Worm (Caenorhabditis elegans): ENCODE measurements around the gene unc-22.

unc-22 gene

DNA sequence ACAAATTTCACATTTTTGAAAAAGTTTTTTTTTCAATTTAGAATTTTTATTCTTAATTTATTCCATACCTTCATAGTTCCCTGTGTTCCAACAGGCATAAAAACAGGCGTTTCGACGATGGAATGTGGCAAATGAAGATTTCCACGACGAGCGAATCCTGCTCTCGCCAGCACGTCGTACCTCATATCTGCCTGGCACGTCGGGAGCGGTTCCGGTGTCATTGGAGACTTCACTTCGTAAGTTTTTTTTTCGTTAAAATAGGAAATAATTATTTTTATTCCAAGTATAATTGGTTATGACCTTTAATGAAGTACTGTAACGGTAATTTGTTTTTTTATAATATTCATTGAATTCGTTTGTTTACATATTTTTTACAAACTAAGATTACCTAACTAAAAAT lies 51.2 kb downstream of the unc-22 start, which contains the start of gene tgt-1:
TSS of gene tgt-1 (minus strand) at position 232 of the 400 bp plus-strand sequence.
- TF ChIP-seq blmp-1 (tag; optimal IDR thresholded peaks at IDR 0.05) = no peak
- no peak for TF ChIP-seq ces-1 (GFP tag; optimal IDR thresholded peaks at IDR 0.05)
- TF ChIP-seq sem-2 (GFP tag; optimal IDR thresholded peaks at IDR 0.05) = no peak
- no peak for TF ChIP-seq ham-2 (GFP tag; optimal IDR thresholded peaks at IDR 0.05)
- no peak for TF ChIP-seq lin-32 (GFP tag; optimal IDR thresholded peaks at IDR 0.05)
- TF ChIP-seq nhr-12 (tag; optimal IDR thresholded peaks at IDR 0.05) = no peak
- no peak for TF ChIP-seq hlh-1 (tag; optimal IDR thresholded peaks at IDR 0.05)
- no peak for TF ChIP-seq drap-1 (GFP tag; optimal IDR thresholded peaks at IDR 0.05)
- no peak for TF ChIP-seq tbx-8 (GFP tag; optimal IDR thresholded peaks at IDR 0.05)
- TF ChIP-seq flh-1 (GFP tag; optimal IDR thresholded peaks at IDR 0.05) = no peak
- TF ChIP-seq pha-4 (tag; optimal IDR thresholded peaks at IDR 0.05) = no peak
- no peak for TF ChIP-seq lin-13 (tag; optimal IDR thresholded peaks at IDR 0.05)
- no peak for TF ChIP-seq mls-2 (tag; optimal IDR thresholded peaks at IDR 0.05)
- TF ChIP-seq mab-5 (tag; optimal IDR thresholded peaks at IDR 0.05) = no peak
- TF ChIP-seq nhr-237 (tag; optimal IDR thresholded peaks at IDR 0.05) = no peak
- TF ChIP-seq mep-1 (tag; optimal IDR thresholded peaks at IDR 0.05) = no peak
- TF ChIP-seq unc-120 (tag; optimal IDR thresholded peaks at IDR 0.05; ENCODE audit: poor library complexity, severe bottlenecking) = no peak
- no peak for TF ChIP-seq zip-8 (tag; optimal IDR thresholded peaks at IDR 0.05)

DNA sequence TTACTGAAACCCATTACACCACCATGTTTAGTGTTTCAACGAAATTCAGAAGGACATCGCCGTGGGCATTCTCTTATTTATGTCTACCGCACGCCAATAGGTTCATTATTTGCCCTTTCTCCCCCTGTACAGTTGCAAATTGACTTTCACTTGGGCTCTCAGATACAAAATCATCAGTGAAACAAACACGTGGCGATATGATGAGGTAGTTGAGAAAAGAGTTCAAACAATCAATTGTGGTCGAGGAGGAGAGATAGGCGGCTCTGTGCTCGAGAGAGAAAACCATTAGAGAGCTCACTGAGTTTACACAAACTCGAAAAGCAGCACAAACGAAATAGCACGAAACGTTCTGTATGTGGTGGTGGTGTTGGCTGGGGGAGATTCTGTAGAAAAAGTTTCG lies 53.7 kb downstream of the unc-22 start:
- no peak for TF ChIP-seq pha-4 (tag; optimal IDR thresholded peaks at IDR 0.05)
- no peak for TF ChIP-seq mls-2 (tag; optimal IDR thresholded peaks at IDR 0.05)
- no peak for TF ChIP-seq ces-1 (GFP tag; optimal IDR thresholded peaks at IDR 0.05)
- TF ChIP-seq hlh-1 (tag; optimal IDR thresholded peaks at IDR 0.05) = peak; percentile 25

DNA sequence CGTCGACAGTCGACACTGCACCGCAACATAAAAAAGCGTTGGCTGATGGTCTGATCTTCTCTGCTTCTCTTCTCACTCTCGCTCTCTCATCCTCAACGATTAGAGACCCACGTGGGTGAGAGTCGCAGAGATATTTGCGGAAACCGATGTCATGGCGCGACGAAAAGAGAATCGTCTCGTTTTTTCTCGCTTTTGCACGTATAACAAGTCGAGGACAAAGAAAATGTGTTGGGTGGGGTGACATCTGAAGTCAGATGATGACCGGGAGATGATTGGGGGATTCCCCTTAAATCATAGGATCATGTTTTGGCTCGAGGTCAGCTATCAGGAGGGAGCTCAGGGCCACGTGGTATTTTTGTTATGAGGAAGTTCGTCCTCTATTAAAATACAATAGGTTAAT lies 54.4 kb downstream of the unc-22 start:
- TF ChIP-seq zip-8 (tag; optimal IDR thresholded peaks at IDR 0.05) (no peak), ham-2 (GFP tag; optimal IDR thresholded peaks at IDR 0.05) (no peak), blmp-1 (tag; optimal IDR thresholded peaks at IDR 0.05) (no peak), flh-1 (GFP tag; optimal IDR thresholded peaks at IDR 0.05) (no peak), bed-3 (GFP tag; optimal IDR thresholded peaks at IDR 0.05) (no peak), lin-32 (GFP tag; optimal IDR thresholded peaks at IDR 0.05) (no peak), lin-13 (tag; optimal IDR thresholded peaks at IDR 0.05) (no peak), snpc-4 (tag; optimal IDR thresholded peaks at IDR 0.05) (no peak), mls-2 (tag; optimal IDR thresholded peaks at IDR 0.05) (no peak), hlh-1 (tag; optimal IDR thresholded peaks at IDR 0.05) (no peak), unc-120 (tag; optimal IDR thresholded peaks at IDR 0.05; ENCODE audit: poor library complexity, severe bottlenecking) (no peak), mep-1 (tag; optimal IDR thresholded peaks at IDR 0.05) (no peak), unc-39 (tag; optimal IDR thresholded peaks at IDR 0.05) (no peak), nhr-28 (tag; optimal IDR thresholded peaks at IDR 0.05) (no peak), pha-4 (tag; optimal IDR thresholded peaks at IDR 0.05) (no peak), sem-2 (GFP tag; optimal IDR thresholded peaks at IDR 0.05) (no peak), cnd-1 (tag; optimal IDR thresholded peaks at IDR 0.05) (no peak), nhr-2 (tag; optimal IDR thresholded peaks at IDR 0.05) (no peak), tbx-8 (GFP tag; optimal IDR thresholded peaks at IDR 0.05) (no peak)

DNA sequence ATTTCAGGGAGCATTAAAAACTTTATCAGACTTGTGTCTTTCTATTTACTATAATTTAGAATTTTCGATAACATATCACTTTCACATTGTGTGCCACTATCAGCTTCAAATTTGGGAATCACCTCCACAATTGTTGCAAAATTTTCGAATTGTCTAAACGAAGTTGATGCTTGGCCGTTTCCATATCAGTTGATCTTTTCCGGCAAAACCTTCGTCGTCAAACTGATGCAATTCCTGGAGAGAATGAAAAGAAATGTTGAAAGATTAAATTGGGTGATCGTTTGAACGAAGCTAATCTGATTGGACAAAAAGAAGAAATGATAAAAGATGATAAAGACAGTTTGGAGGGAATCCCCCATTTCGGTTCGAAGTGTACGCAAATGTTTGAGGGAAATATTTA lies 55.2 kb downstream of the unc-22 start:
- TF ChIP-seq mep-1 (tag; optimal IDR thresholded peaks at IDR 0.05) (no peak), elt-1 (tag; optimal IDR thresholded peaks at IDR 0.05; ENCODE audit: borderline replicate concordance, insufficient read depth) (no peak), M03D4.4 (tag; optimal IDR thresholded peaks at IDR 0.05) (no peak), lin-32 (GFP tag; optimal IDR thresholded peaks at IDR 0.05) (no peak), ztf-11 (tag; optimal IDR thresholded peaks at IDR 0.05) (no peak), ceh-83 (GFP tag; optimal IDR thresholded peaks at IDR 0.05) (no peak), sptf-1 (tag; optimal IDR thresholded peaks at IDR 0.05) (no peak), tbx-8 (GFP tag; optimal IDR thresholded peaks at IDR 0.05) (no peak), nhr-12 (tag; optimal IDR thresholded peaks at IDR 0.05) (no peak)

DNA sequence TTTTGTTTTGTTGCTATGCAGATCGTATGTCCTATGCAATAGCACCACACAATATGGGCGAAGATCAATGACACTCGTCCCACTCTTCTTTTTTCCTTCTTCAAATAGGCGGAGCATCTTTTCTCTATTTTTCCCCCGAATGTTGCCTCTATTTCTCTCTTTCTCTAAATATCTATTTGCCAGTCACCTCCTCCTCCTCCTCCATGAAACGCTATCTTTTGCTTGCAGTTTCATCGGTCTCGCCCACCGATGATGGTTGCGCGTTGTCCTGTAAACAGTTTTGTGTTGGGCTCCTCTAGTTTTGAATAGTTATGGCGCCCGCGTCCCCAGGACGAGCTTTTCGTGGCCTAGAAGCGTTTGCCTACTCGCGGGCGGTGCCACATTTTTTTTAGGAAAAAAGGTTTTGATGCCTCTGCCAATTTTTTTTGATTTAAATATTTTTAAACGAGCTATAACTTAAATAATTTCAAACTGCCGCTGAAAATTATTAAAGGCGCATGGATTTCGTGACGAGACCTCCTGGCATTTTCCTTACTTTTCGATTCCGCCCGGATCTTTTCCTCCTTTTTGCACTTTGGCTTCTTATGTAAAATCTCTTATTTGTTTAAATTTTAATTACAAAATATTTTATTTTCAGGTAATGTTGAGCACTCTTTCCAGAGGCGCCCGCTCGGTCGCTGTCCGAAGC lies 58.1 kb downstream of the unc-22 start, which contains the start of gene gdh-1:
TSS of gene gdh-1 (plus strand) at position 638 of the 688 bp plus-strand sequence.
- no peak for TF ChIP-seq mep-1 (tag; optimal IDR thresholded peaks at IDR 0.05)
- no peak for TF ChIP-seq mls-2 (tag; optimal IDR thresholded peaks at IDR 0.05)
- TF ChIP-seq tbx-8 (GFP tag; optimal IDR thresholded peaks at IDR 0.05) = no peak
- no peak for TF ChIP-seq sem-2 (GFP tag; optimal IDR thresholded peaks at IDR 0.05)
